Worm (Caenorhabditis elegans) whole organism, L4/young adult: ENCODE measurements around the gene Y55F3C.17.

Source experiments
- W03F9.2 ChIP-seq: fragments of 150-350 bp; optimal IDR thresholded peaks from 2 replicates; lab custom pipeline; 2014; ENCODE audit warnings: missing biosample characterization, missing genetic modification characterization
- dao-5 ChIP-seq: sonication (generic microtip); optimal IDR thresholded peaks from 2 replicates; lab custom pipeline; 2016; ENCODE audit warnings: missing genotype, missing genetic modification characterization, moderate library complexity, missing compliant biosample characterization

- no peak for TF ChIP-seq dao-5 (tag; lab: Kevin White, UChicago)
- TF ChIP-seq W03F9.2 = no peak
Measured at ce11 chrIV:649365-649764, 48.8 kb downstream of the Y55F3C.17 start, which contains the start of gene K11H12.9.
